Fruit fly (Drosophila melanogaster): Measurements from ENCODE around the gene tfc.

tfc gene

dm6 chr3L:1258547-1258946 is 2.3 kb downstream of the tfc start (continued):
- TF ChIP-seq Antp (GFP tag; optimal IDR thresholded peaks at IDR 0.05): no peak
- TF ChIP-seq fd3F (GFP tag; optimal IDR thresholded peaks at IDR 0.05): peak; percentile 43
- no peak for TF ChIP-seq fd102C (GFP tag; optimal IDR thresholded peaks at IDR 0.05)
- no peak for TF ChIP-seq so (GFP tag; IDR thresholded peaks at IDR 0.05)
- TF ChIP-seq E2f1 (GFP tag; IDR thresholded peaks at IDR 0.05): peak; percentile 35
- TF ChIP-seq slbo (GFP tag; IDR thresholded peaks at IDR 0.05): peak; percentile 70
- TF ChIP-seq CG32772 (GFP tag; IDR thresholded peaks at IDR 0.05): no peak
- peak; percentile 27 for TF ChIP-seq CG13424 (tag; optimal IDR thresholded peaks at IDR 0.05)
- peak; percentile 69 for TF ChIP-seq row (GFP tag; IDR thresholded peaks at IDR 0.05)

- peak; percentile 50 for TF ChIP-seq sens (GFP tag)
- no peak for TF ChIP-seq CG18476 (GFP tag; optimal IDR thresholded peaks at IDR 0.05)
- peak; percentile 9 for TF ChIP-seq sd (tag; optimal IDR thresholded peaks at IDR 0.05)
Observed at dm6 chr3L:1264998-1265397, 8.7 kb downstream of the tfc start.

- TF ChIP-seq CG5180 (GFP tag; optimal IDR thresholded peaks at IDR 0.05): peak; percentile 90
- no peak for TF ChIP-seq Hr51 (GFP tag; optimal IDR thresholded peaks at IDR 0.05)
- TF ChIP-seq Hey (tag; optimal IDR thresholded peaks at IDR 0.05): no peak
- peak; percentile 57 to 67 for TF ChIP-seq Trl (optimal IDR thresholded peaks at IDR 0.05)
- TF ChIP-seq Trl (GFP tag; optimal IDR thresholded peaks at IDR 0.05): no peak
- TF ChIP-seq grn (GFP tag; optimal IDR thresholded peaks at IDR 0.05): peak; percentile 44
- TF ChIP-seq Jarid2 (GFP tag; optimal IDR thresholded peaks at IDR 0.05): peak; percentile 52
- TF ChIP-seq slou (GFP tag; optimal IDR thresholded peaks at IDR 0.05): no peak
- peak; percentile 31 for TF ChIP-seq CG13894 (tag; optimal IDR thresholded peaks at IDR 0.05)
- TF ChIP-seq chinmo (GFP tag; IDR thresholded peaks at IDR 0.05; ENCODE audit: partially characterized antibody): peak; percentile 85; the same call in 3 of the 4 replicates
- TF ChIP-seq Deaf1 (tag; optimal IDR thresholded peaks at IDR 0.05): peak; percentile 84
- TF ChIP-seq CG11695 (GFP tag; IDR thresholded peaks at IDR 0.05): 0 out of 3 replicates have a peak, but pooled peaks have one; percentile 8
- TF ChIP-seq sd (tag; optimal IDR thresholded peaks at IDR 0.05): peak; percentile 10
- peak; percentile 10; the same call in 1 of the 2 replicates for TF ChIP-seq ara (GFP tag; IDR thresholded peaks at IDR 0.05)
- no peak for TF ChIP-seq bigmax (GFP tag; optimal IDR thresholded peaks at IDR 0.05)
- TF ChIP-seq CG12769 (tag; optimal IDR thresholded peaks at IDR 0.05): peak; percentile 65
- no peak for TF ChIP-seq dati (GFP tag; IDR thresholded peaks at IDR 0.05)
- peak in 1 of 2 experiments; percentile 73 for TF ChIP-seq Eip74EF (GFP tag; optimal IDR thresholded peaks at IDR 0.05)
- TF ChIP-seq z (GFP tag; IDR thresholded peaks at IDR 0.05): peak; percentile 88
- no peak for TF ChIP-seq CG11247 (GFP tag; IDR thresholded peaks at IDR 0.05)
- no peak for TF ChIP-seq CG31365 (tag; optimal IDR thresholded peaks at IDR 0.05)
- TF ChIP-seq CG7963 (GFP tag; IDR thresholded peaks at IDR 0.05; ENCODE audit: partially characterized antibody): no peak
- TF ChIP-seq tgo (GFP tag; IDR thresholded peaks at IDR 0.05): no peak
- TF ChIP-seq nom (GFP tag; optimal IDR thresholded peaks at IDR 0.05): peak; percentile 26
- peak; percentile 83 for TF ChIP-seq Blimp-1 (GFP tag; optimal IDR thresholded peaks at IDR 0.05)
- peak; percentile 28 for TF ChIP-seq sens (GFP tag)
Observed at dm6 chr3L:1265423-1266002, 9.3 kb downstream of the tfc start.

dm6 chr3L:1269013-1269412 is 12.8 kb downstream of the tfc start:
- TF ChIP-seq unc-4 (GFP tag; IDR thresholded peaks at IDR 0.05; ENCODE audit: partially characterized antibody): no peak
- no peak for TF ChIP-seq Dip3 (GFP tag; optimal IDR thresholded peaks at IDR 0.05)
- TF ChIP-seq sd (tag; optimal IDR thresholded peaks at IDR 0.05): peak; percentile 85
- TF ChIP-seq Rfx (GFP tag; IDR thresholded peaks at IDR 0.05): no peak
- TF ChIP-seq CG1233 (GFP tag; optimal IDR thresholded peaks at IDR 0.05): no peak
- TF ChIP-seq ato (GFP tag; IDR thresholded peaks at IDR 0.05; ENCODE audit: partially characterized antibody): 0 out of 2 replicates have a peak, but pooled peaks have one; percentile 21
- no peak for TF ChIP-seq CG12942 (GFP tag; optimal IDR thresholded peaks at IDR 0.05)
- no peak for TF ChIP-seq CG13287 (GFP tag; IDR thresholded peaks at IDR 0.05; ENCODE audit: partially characterized antibody)
- no peak for TF ChIP-seq Awh (GFP tag; IDR thresholded peaks at IDR 0.05)
- TF ChIP-seq ranshi (GFP tag; IDR thresholded peaks at IDR 0.05): no peak
- TF ChIP-seq phol (tag; optimal IDR thresholded peaks at IDR 0.05): no peak
- TF ChIP-seq bab2 (GFP tag; optimal IDR thresholded peaks at IDR 0.05): no peak

Measured in whole organism, embryonic.